Worm (Caenorhabditis elegans) whole organism, young adult: ENCODE results near the gene F22F7.12.
"Not testable (repeated sequence)": the region's sequence is repeated elsewhere in the genome, so short reads cannot be mapped to it uniquely, and the experiment has no call there.

ENCODE experiments used
- B0261.1 ChIP-seq: sonication (generic microtip); optimal IDR thresholded peaks from 2 replicates; lab custom pipeline; 2016; ENCODE audit warnings: mild to moderate bottlenecking, missing genetic modification characterization, moderate library complexity, missing compliant biosample characterization
- B0336.3 ChIP-seq: fragments of 200-800 bp; sonication (Bioruptor generic); IDR thresholded peaks from 2 replicates; pipeline ENCODE4 v1.3.6; 2022; ENCODE audit warnings: missing genetic modification characterization, missing compliant biosample characterization
- C17E4.6 ChIP-seq: fragments of 200-800 bp; sonication (Bioruptor generic); IDR thresholded peaks from 2 replicates; pipeline ENCODE4 v1.3.6; 2022; ENCODE audit warnings: missing genetic modification reagents, missing genetic modification characterization, missing compliant biosample characterization
- F23B12.7 ChIP-seq: sonication (generic microtip); optimal IDR thresholded peaks from 2 replicates; lab custom pipeline; 2017; ENCODE audit warnings: missing genetic modification characterization, mild to moderate bottlenecking, missing compliant biosample characterization, antibody characterized with exemption, moderate library complexity; ENCODE audit not compliant: insufficient read depth
- F55B11.4 ChIP-seq: sonication (generic microtip); optimal IDR thresholded peaks from 2 replicates; lab custom pipeline; 2016; ENCODE audit warnings: missing compliant biosample characterization, missing genetic modification characterization, borderline replicate concordance; ENCODE audit not compliant: insufficient read depth
- F57C9.4 ChIP-seq: sonication (generic microtip); optimal IDR thresholded peaks from 2 replicates; lab custom pipeline; 2017; ENCODE audit warnings: mild to moderate bottlenecking, missing genetic modification characterization, missing compliant biosample characterization
- Y53F4B.3 ChIP-seq: fragments of 200-800 bp; sonication (Bioruptor generic); IDR thresholded peaks from 2 replicates; pipeline ENCODE4 v1.3.6; 2022; ENCODE audit warnings: missing genetic modification reagents, missing genetic modification characterization, missing compliant biosample characterization
- Y56A3A.18 ChIP-seq: fragments of 200-800 bp; sonication (Bioruptor generic); IDR thresholded peaks from 2 replicates; pipeline ENCODE4 v1.3.6; 2022; ENCODE audit warnings: missing genetic modification reagents, missing genetic modification characterization, missing compliant biosample characterization
- Y67H2A.10 ChIP-seq: fragments of 200-800 bp; sonication (Bioruptor generic); conservative IDR thresholded peaks from 2 replicates; pipeline ENCODE4 v1.3.6; 2022; ENCODE audit warnings: missing genetic modification reagents, missing genetic modification characterization, missing compliant biosample characterization
- Y79H2A.3 ChIP-seq: fragments of 200-800 bp; sonication (Bioruptor generic); conservative IDR thresholded peaks from 2 replicates; pipeline ENCODE4 v1.3.6; 2022; ENCODE audit warnings: missing genetic modification reagents, missing genetic modification characterization, missing compliant biosample characterization
- Y95B8A.8 ChIP-seq: fragments of 200-800 bp; sonication (Bioruptor generic); IDR thresholded peaks from 2 replicates; pipeline ENCODE4 v1.3.6; 2022; ENCODE audit warnings: missing genetic modification reagents, missing genetic modification characterization, missing compliant biosample characterization
- ZK185.1 ChIP-seq: sonication (generic microtip); optimal IDR thresholded peaks from 2 replicates; lab custom pipeline; 2016; ENCODE audit warnings: mild to moderate bottlenecking, missing genetic modification characterization, missing compliant biosample characterization; ENCODE audit not compliant: poor library complexity, severe bottlenecking
- aptf-2 ChIP-seq: fragments of 200-800 bp; sonication (Bioruptor generic); conservative IDR thresholded peaks from 2 replicates; pipeline ENCODE4 v1.3.6; 2022; ENCODE audit warnings: missing genetic modification reagents, missing genetic modification characterization, missing compliant biosample characterization
- attf-5 ChIP-seq: fragments of 200-800 bp; sonication (Bioruptor generic); optimal IDR thresholded peaks from 2 replicates; lab custom pipeline; 2018; ENCODE audit warnings: mild to moderate bottlenecking, missing genetic modification characterization, missing compliant biosample characterization
- ccch-3 ChIP-seq: fragments of 200-800 bp; sonication (Bioruptor generic); optimal IDR thresholded peaks from 2 replicates; lab custom pipeline; 2018; ENCODE audit warnings: mild to moderate bottlenecking, missing genetic modification characterization, missing compliant biosample characterization
- die-1 ChIP-seq: sonication (generic microtip); optimal IDR thresholded peaks from 2 replicates; lab custom pipeline; 2016; ENCODE audit warnings: missing genotype, mild to moderate bottlenecking, missing genetic modification characterization, missing compliant biosample characterization
- dox-1 ChIP-seq: fragments of 200-800 bp; sonication (Bioruptor generic); IDR thresholded peaks from 2 replicates; pipeline ENCODE4 v1.3.6; 2022; ENCODE audit warnings: missing genetic modification reagents, missing genetic modification characterization, missing compliant biosample characterization
- egl-44 ChIP-seq: fragments of 200-800 bp; sonication (Bioruptor generic); IDR thresholded peaks from 2 replicates; pipeline ENCODE4 v1.3.6; 2022; ENCODE audit warnings: missing genetic modification reagents, missing genetic modification characterization, missing compliant biosample characterization
- egrh-3 ChIP-seq: fragments of 200-800 bp; sonication (Bioruptor generic); IDR thresholded peaks from 2 replicates; pipeline ENCODE4 v1.3.6; 2022; ENCODE audit warnings: missing genetic modification reagents, missing genetic modification characterization, missing compliant biosample characterization
- ekl-4 ChIP-seq: fragments of 200-800 bp; sonication (Bioruptor generic); IDR thresholded peaks from 2 replicates; pipeline ENCODE4 v1.3.6; 2022; ENCODE audit warnings: missing genetic modification reagents, missing genetic modification characterization, missing compliant biosample characterization
- fkh-3 ChIP-seq: sonication (generic microtip); optimal IDR thresholded peaks from 2 replicates; lab custom pipeline; 2016; ENCODE audit warnings: mild to moderate bottlenecking, missing genetic modification characterization, missing compliant biosample characterization
- hmg-1.2 ChIP-seq: fragments of 200-800 bp; sonication (Bioruptor generic); IDR thresholded peaks from 2 replicates; pipeline ENCODE4 v1.3.6; 2022; ENCODE audit warnings: missing genetic modification reagents, missing genetic modification characterization, missing compliant biosample characterization
- lin-26 ChIP-seq: fragments of 200-800 bp; sonication (Bioruptor generic); IDR thresholded peaks from 2 replicates; pipeline ENCODE4 v1.3.6; 2022; ENCODE audit warnings: missing genetic modification reagents, missing genetic modification characterization, missing compliant biosample characterization
- lin-54 ChIP-seq: fragments of 200-800 bp; sonication (Bioruptor generic); optimal IDR thresholded peaks from 2 replicates; lab custom pipeline; 2018; ENCODE audit warnings: mild to moderate bottlenecking, missing genetic modification characterization, missing compliant biosample characterization
- lsl-1 ChIP-seq: fragments of 200-800 bp; sonication (Bioruptor generic); optimal IDR thresholded peaks from 2 replicates; lab custom pipeline; 2018; ENCODE audit warnings: mild to moderate bottlenecking, missing genetic modification characterization, moderate library complexity, missing compliant biosample characterization
- madf-6 ChIP-seq: fragments of 200-800 bp; sonication (Bioruptor generic); IDR thresholded peaks from 2 replicates; pipeline ENCODE4 v1.3.6; 2022; ENCODE audit warnings: missing genetic modification reagents, missing genetic modification characterization, missing compliant biosample characterization
- mcd-1 ChIP-seq: fragments of 200-800 bp; sonication (Bioruptor generic); IDR thresholded peaks from 2 replicates; pipeline ENCODE4 v1.3.6; 2022; ENCODE audit warnings: missing genetic modification reagents, missing genetic modification characterization, missing compliant biosample characterization
- nhr-179 ChIP-seq: sonication (generic microtip); optimal IDR thresholded peaks from 2 replicates; lab custom pipeline; 2016; ENCODE audit warnings: mild to moderate bottlenecking, missing genetic modification characterization, missing compliant biosample characterization
- nhr-80 ChIP-seq: sonication (generic microtip); optimal IDR thresholded peaks from 2 replicates; lab custom pipeline; 2016; ENCODE audit warnings: missing genetic modification characterization, missing compliant biosample characterization
- pha-4 ChIP-seq: fragments of 150-350 bp; sonication (generic microtip); optimal IDR thresholded peaks from 2 replicates; lab custom pipeline; 2014; ENCODE audit warnings: missing biosample characterization, missing genetic modification reagents, missing genetic modification characterization
- sea-2 ChIP-seq: fragments of 200-800 bp; sonication (Bioruptor generic); IDR thresholded peaks from 2 replicates; pipeline ENCODE4 v1.3.6; 2022; ENCODE audit warnings: missing genetic modification characterization, missing compliant biosample characterization
- snpc-3.4 ChIP-seq: sonication (generic microtip); optimal IDR thresholded peaks from 2 replicates; lab custom pipeline; 2017; ENCODE audit warnings: missing genetic modification characterization, mild to moderate bottlenecking, missing compliant biosample characterization, antibody characterized with exemption, moderate library complexity, missing genotype, missing genetic modification reagents
- snpc-4 ChIP-seq, 5 experiments: fragments of 150-350 bp in 1 of 5; sonication (generic microtip) in 4 of 5; optimal IDR thresholded peaks; 2 replicates each; lab custom pipeline; 2014 to 2018; ENCODE audit warnings: missing genetic modification characterization in 5 of 5, missing biosample characterization in 3 of 5, antibody characterized with exemption in 2 of 5, mild to moderate bottlenecking in 2 of 5, missing compliant biosample characterization in 2 of 5, missing genotype in 2 of 5, moderate library complexity in 2 of 5, missing genetic modification reagents in 1 of 5
- zfh-2 ChIP-seq: fragments of 200-800 bp; sonication (Bioruptor generic); conservative IDR thresholded peaks from 2 replicates; pipeline ENCODE4 v1.3.6; 2022; ENCODE audit warnings: missing genetic modification reagents, missing genetic modification characterization, missing compliant biosample characterization
- ztf-26 ChIP-seq: sonication (generic microtip); optimal IDR thresholded peaks from 2 replicates; lab custom pipeline; 2017; ENCODE audit warnings: missing genetic modification characterization, missing compliant biosample characterization
- ztf-28 ChIP-seq: fragments of 200-800 bp; sonication (Bioruptor generic); IDR thresholded peaks from 2 replicates; pipeline ENCODE4 v1.3.6; 2022; ENCODE audit warnings: missing genetic modification reagents, missing genetic modification characterization, missing compliant biosample characterization

Gene F22F7.12

ce11 chrV:2144408-2144807, at the start of gene F22F7.12:
Gene F22F7.12 (minus strand): TSS chrV:2144508.
- TF ChIP-seq attf-5 (GFP tag; lab: Kevin White, UChicago); ztf-26 (tag; lab: Kevin White, UChicago); F23B12.7: not testable (repeated sequence)

ce11 chrV:2192117-2192516, 47.8 kb upstream of the F22F7.12 start, which contains the start of gene nhr-13:
Gene nhr-13 (plus strand): TSS chrV:2192485.
- no peak for TF ChIP-seq sea-2 (GFP tag; lab: Robert Waterston, UW)
- TF ChIP-seq fkh-3 = no peak
- peak; percentile 92 for TF ChIP-seq hmg-1.2
- TF ChIP-seq nhr-80 (tag; lab: Kevin White, UChicago) = peak; percentile 47
- TF ChIP-seq C17E4.6 (GFP tag; lab: Robert Waterston, UW) = no peak

DNA sequence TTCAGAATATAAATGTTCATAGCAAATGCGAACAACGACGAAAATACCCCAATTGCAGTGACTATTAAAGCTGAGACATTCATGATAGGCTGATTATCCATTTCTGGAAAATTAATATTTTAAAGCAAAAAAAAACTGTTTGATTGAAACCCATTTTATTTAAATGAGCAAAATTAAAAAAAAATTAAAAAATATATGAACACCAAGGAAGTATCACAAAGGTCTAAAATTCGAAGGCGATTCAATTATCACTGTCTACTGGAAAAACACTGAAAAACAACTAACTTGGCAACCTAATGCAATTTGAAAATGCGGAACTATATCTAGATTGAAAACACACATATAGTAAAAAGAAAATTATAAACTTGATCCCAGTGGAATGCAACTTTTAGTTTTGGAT, 46.8 kb upstream of the F22F7.12 start, which contains the start of gene srbc-42:
Gene srbc-42, minus strand, starts transcription at position 101 of the 400 bp plus-strand sequence.
- TF ChIP-seq Y79H2A.3 (GFP tag; lab: Robert Waterston, UW) (no peak), Y67H2A.10 (GFP tag; lab: Robert Waterston, UW) (no peak), aptf-2 (GFP tag; lab: Robert Waterston, UW) (no peak), F55B11.4 (tag; lab: Kevin White, UChicago) (no peak), egl-44 (no peak), Y95B8A.8 (GFP tag; lab: Robert Waterston, UW) (no peak), dox-1 (no peak), ZK185.1 (tag; lab: Kevin White, UChicago) (no peak), F23B12.7 (no peak), snpc-3.4 (tag; lab: Kevin White, UChicago) (no peak), Y53F4B.3 (GFP tag; lab: Robert Waterston, UW) (no peak), lsl-1 (no peak), nhr-179 (tag; lab: Kevin White, UChicago) (no peak), madf-6 (GFP tag; lab: Robert Waterston, UW) (no peak), mcd-1 (no peak), ccch-3 (no peak), lin-54 (GFP tag; lab: Kevin White, UChicago) (no peak), pha-4 (no peak), B0261.1 (no peak)
- TF ChIP-seq, all 124 proteins: peak for 0

DNA sequence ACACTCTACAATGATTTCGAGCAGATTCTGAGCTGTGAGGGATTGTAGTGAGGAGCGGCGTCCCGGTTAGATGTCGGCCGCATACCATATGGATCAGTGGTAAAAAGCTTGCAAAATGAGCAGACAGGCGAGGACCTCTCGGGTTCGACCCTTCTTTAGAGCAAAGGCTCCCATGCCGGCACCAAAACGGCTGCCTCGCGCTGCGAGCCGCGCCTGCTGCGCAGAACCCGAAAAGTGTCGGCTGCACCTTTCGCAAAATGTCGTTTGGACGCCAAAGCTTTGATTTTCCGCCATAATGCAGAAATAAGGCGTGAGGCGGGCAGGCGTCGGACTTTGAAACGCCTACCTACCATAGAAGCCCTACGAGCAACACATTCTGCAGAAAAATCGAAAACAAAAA, 46.1 kb upstream of the F22F7.12 start:
- TF ChIP-seq ekl-4 (GFP tag; lab: Robert Waterston, UW) = no peak
- TF ChIP-seq zfh-2 = peak; percentile 94
- TF ChIP-seq ztf-28 (GFP tag; lab: Robert Waterston, UW) = 0 out of 2 replicates have a peak, but pooled peaks have one; percentile 40
- TF ChIP-seq F23B12.7 = no peak
- no peak for TF ChIP-seq die-1 (tag; lab: Kevin White, UChicago)
- TF ChIP-seq F57C9.4 (tag; lab: Kevin White, UChicago) = no peak
- no peak for TF ChIP-seq B0336.3 (GFP tag; lab: Robert Waterston, UW)
- no peak for TF ChIP-seq lin-26 (GFP tag; lab: Robert Waterston, UW)
- TF ChIP-seq Y56A3A.18 = no peak
- TF ChIP-seq egrh-3 (GFP tag; lab: Robert Waterston, UW) = peak; percentile 55; the same call in 1 of the 2 replicates
- no peak for TF ChIP-seq snpc-4 (GFP tag; optimal IDR thresholded peaks at IDR 0.05; lab: Kevin White, UChicago)
- peak in 1 of 4 experiments; percentile 29 for TF ChIP-seq snpc-4 (tag; optimal IDR thresholded peaks at IDR 0.05; lab: Kevin White, UChicago)
